Fruit fly (Drosophila melanogaster) whole organism, embryonic: Measurements from ENCODE around the gene CG15641.

ENCODE experiments used
- Bdp1 ChIP-seq: fragments of 200-800 bp; sonication (Bioruptor generic); optimal IDR thresholded peaks from 3 replicates; lab custom pipeline; 2016; ENCODE audit warnings: missing biosample characterization, missing genetic modification characterization
- CG10209 ChIP-seq: fragments of 200-800 bp; sonication (Bioruptor generic); optimal IDR thresholded peaks from 3 replicates; lab custom pipeline; 2017; ENCODE audit warnings: missing biosample characterization, mild to moderate bottlenecking, missing genetic modification characterization, missing genetic modification reagents
- CG11085 ChIP-seq: fragments of 200-800 bp; sonication (Bioruptor generic); IDR thresholded peaks from 2 replicates; pipeline ENCODE4 v1.3.6; 2022; ENCODE audit warnings: missing biosample characterization, missing genetic modification characterization
- CG12659 ChIP-seq: fragments of 200-800 bp; sonication (Bioruptor generic); optimal IDR thresholded peaks from 3 replicates; lab custom pipeline; 2017; ENCODE audit warnings: mild to moderate bottlenecking, missing biosample characterization, missing genetic modification reagents, missing genetic modification characterization
- CG15479 ChIP-seq: fragments of 200-800 bp; sonication (Bioruptor generic); optimal IDR thresholded peaks from 3 replicates; lab custom pipeline; 2019; ENCODE audit warnings: missing biosample characterization, mild to moderate bottlenecking, missing genetic modification characterization, moderate library complexity
- CG17328 ChIP-seq: fragments of 200-800 bp; sonication (Bioruptor generic); IDR thresholded peaks from 2 replicates; pipeline ENCODE4 v1.3.6; 2022; ENCODE audit warnings: missing biosample characterization, missing genetic modification characterization
- CG17612 ChIP-seq: fragments of 200-800 bp; sonication (Bioruptor generic); IDR thresholded peaks from 2 replicates; pipeline ENCODE4 v1.3.6; 2022; ENCODE audit warnings: missing biosample characterization, missing genetic modification characterization
- CG2116 ChIP-seq: fragments of 200-800 bp; sonication (Bioruptor generic); optimal IDR thresholded peaks from 3 replicates; lab custom pipeline; 2018; ENCODE audit warnings: missing biosample characterization, mild to moderate bottlenecking, missing genetic modification characterization
- CG2199 ChIP-seq: fragments of 200-800 bp; sonication (Bioruptor generic); IDR thresholded peaks from 3 replicates; pipeline ENCODE4 v1.3.6; 2022; ENCODE audit warnings: missing biosample characterization, missing genetic modification characterization
- CG2889 ChIP-seq: fragments of 200-800 bp; sonication (Bioruptor generic); IDR thresholded peaks from 3 replicates; pipeline ENCODE4 v1.3.6; 2022; ENCODE audit warnings: missing biosample characterization, missing genetic modification characterization
- CG32532 ChIP-seq: fragments of 200-800 bp; sonication (Bioruptor generic); IDR thresholded peaks from 2 replicates; pipeline ENCODE4 v1.3.6; 2022; ENCODE audit warnings: missing biosample characterization, missing genetic modification characterization
- CG3281 ChIP-seq: fragments of 200-800 bp; sonication (Bioruptor generic); optimal IDR thresholded peaks from 3 replicates; lab custom pipeline; 2017; ENCODE audit warnings: missing biosample characterization, mild to moderate bottlenecking, missing genetic modification characterization
- CG3847 ChIP-seq: fragments of 200-800 bp; sonication (Bioruptor generic); IDR thresholded peaks from 2 replicates; pipeline ENCODE4 v1.3.6; 2022; ENCODE audit warnings: missing biosample characterization, missing genetic modification characterization
- CG4617 ChIP-seq: fragments of 200-800 bp; sonication (Bioruptor generic); optimal IDR thresholded peaks from 3 replicates; lab custom pipeline; 2016; ENCODE audit warnings: missing biosample characterization, missing genetic modification characterization, borderline replicate concordance
- CG6654 ChIP-seq: fragments of 200-800 bp; sonication (Bioruptor generic); optimal IDR thresholded peaks from 2 replicates; lab custom pipeline; 2017; ENCODE audit warnings: missing biosample characterization, mild to moderate bottlenecking, missing genetic modification characterization
- CG6854 ChIP-seq: fragments of 200-800 bp; sonication (Bioruptor generic); optimal IDR thresholded peaks from 3 replicates; lab custom pipeline; 2017; ENCODE audit warnings: missing biosample characterization, mild to moderate bottlenecking, missing genetic modification characterization
- CG7271 ChIP-seq: fragments of 200-800 bp; sonication (Bioruptor generic); optimal IDR thresholded peaks from 2 replicates; lab custom pipeline; 2018; ENCODE audit warnings: missing biosample characterization, mild to moderate bottlenecking, missing genetic modification characterization, moderate library complexity
- CG8089 ChIP-seq: fragments of 200-800 bp; sonication (Bioruptor generic); optimal IDR thresholded peaks from 3 replicates; lab custom pipeline; 2016; ENCODE audit warnings: missing biosample characterization, missing genetic modification characterization
- CG8290 ChIP-seq, 3 experiments: fragments of 200-800 bp; sonication (Bioruptor generic); optimal IDR thresholded peaks; 2 replicates each; lab custom pipeline; 2016 to 2019; ENCODE audit warnings: missing biosample characterization in 3 of 3, missing genetic modification characterization in 3 of 3, mild to moderate bottlenecking in 2 of 3, moderate library complexity in 1 of 3
- Dfd ChIP-seq, 2 experiments: fragments of >200 bp; optimal IDR thresholded peaks; 2 replicates each; lab custom pipeline; 2017; ENCODE audit warnings: missing biosample characterization in 2 of 2, missing genetic modification characterization in 2 of 2
- Dref ChIP-seq: fragments of 200-800 bp; sonication (Bioruptor generic); IDR thresholded peaks from 2 replicates; pipeline ENCODE4 v1.3.6; 2022; ENCODE audit warnings: missing biosample characterization, missing genetic modification characterization
- Gsc ChIP-seq: fragments of 200-800 bp; sonication (Bioruptor generic); IDR thresholded peaks from 2 replicates; pipeline ENCODE4 v1.3.6; 2022; ENCODE audit warnings: missing biosample characterization, missing genetic modification characterization
- HHEX ChIP-seq: fragments of 200-800 bp; sonication (Bioruptor generic); optimal IDR thresholded peaks from 3 replicates; lab custom pipeline; 2017; ENCODE audit warnings: missing biosample characterization, mild to moderate bottlenecking, missing genetic modification characterization, missing genetic modification reagents
- Hmx ChIP-seq: fragments of 200-800 bp; sonication (Bioruptor generic); optimal IDR thresholded peaks from 2 replicates; lab custom pipeline; 2016; ENCODE audit warnings: missing biosample characterization, missing genetic modification characterization
- Mad ChIP-seq: fragments of 200-800 bp; sonication (Bioruptor generic); optimal IDR thresholded peaks from 2 replicates; lab custom pipeline; 2016; ENCODE audit warnings: missing biosample characterization, missing genetic modification characterization
- NC2β ChIP-seq: fragments of 200-800 bp; sonication (Bioruptor generic); optimal IDR thresholded peaks from 2 replicates; lab custom pipeline; 2016; ENCODE audit warnings: missing biosample characterization, missing genetic modification characterization
- YL-1 ChIP-seq: fragments of 200-800 bp; sonication (Bioruptor generic); optimal IDR thresholded peaks from 3 replicates; lab custom pipeline; 2017; ENCODE audit warnings: missing biosample characterization, mild to moderate bottlenecking, missing genetic modification characterization
- ab ChIP-seq: fragments of 200-800 bp; sonication (Bioruptor generic); optimal IDR thresholded peaks from 2 replicates; lab custom pipeline; 2016; ENCODE audit warnings: missing biosample characterization, missing genetic modification characterization
- aop ChIP-seq: fragments of 200-800 bp; sonication (Bioruptor generic); IDR thresholded peaks from 2 replicates; pipeline ENCODE4 v1.3.6; 2022; ENCODE audit warnings: missing biosample characterization, missing genetic modification characterization
- ara ChIP-seq: fragments of 200-800 bp; sonication (Bioruptor generic); IDR thresholded peaks from 2 replicates; pipeline ENCODE4 v1.3.6; 2022; ENCODE audit warnings: missing biosample characterization, missing genetic modification characterization
- ato ChIP-seq: fragments of 200-800 bp; sonication (Bioruptor generic); IDR thresholded peaks from 2 replicates; pipeline ENCODE4 v1.3.6; 2022; ENCODE audit warnings: missing biosample characterization, missing genetic modification characterization; ENCODE audit not compliant: partially characterized antibody
- bowl ChIP-seq: fragments of 200-800 bp; sonication (Bioruptor generic); IDR thresholded peaks from 2 replicates; pipeline ENCODE4 v1.3.6; 2022; ENCODE audit warnings: missing biosample characterization, missing genetic modification characterization
- cad ChIP-seq: fragments of >200 bp; optimal IDR thresholded peaks from 2 replicates; lab custom pipeline; 2017; ENCODE audit warnings: missing biosample characterization, missing genetic modification characterization
- cg ChIP-seq: fragments of 200-800 bp; sonication (Bioruptor generic); optimal IDR thresholded peaks from 3 replicates; lab custom pipeline; 2019; ENCODE audit warnings: missing biosample characterization, mild to moderate bottlenecking, missing genetic modification characterization, moderate library complexity
- da ChIP-seq: fragments of 200-800 bp; sonication (Bioruptor generic); optimal IDR thresholded peaks from 2 replicates; lab custom pipeline; 2016; ENCODE audit warnings: missing biosample characterization, missing genetic modification characterization
- dm ChIP-seq: fragments of 200-800 bp; sonication (Bioruptor generic); optimal IDR thresholded peaks from 3 replicates; lab custom pipeline; 2016; ENCODE audit warnings: missing biosample characterization, missing genetic modification characterization
- dysf ChIP-seq: fragments of 200-800 bp; sonication (Bioruptor generic); IDR thresholded peaks from 3 replicates; pipeline ENCODE4 v1.3.6; 2022; ENCODE audit warnings: missing biosample characterization, missing genetic modification characterization
- esg ChIP-seq: fragments of 200-800 bp; sonication (Bioruptor generic); conservative IDR thresholded peaks from 2 replicates; pipeline ENCODE4 v1.3.6; 2022; ENCODE audit warnings: missing biosample characterization, missing genetic modification characterization
- fu2 ChIP-seq: fragments of 200-800 bp; sonication (Bioruptor generic); optimal IDR thresholded peaks from 2 replicates; lab custom pipeline; 2016; ENCODE audit warnings: missing biosample characterization, missing genetic modification characterization
- gce ChIP-seq: fragments of 200-800 bp; sonication (Bioruptor generic); IDR thresholded peaks from 3 replicates; pipeline ENCODE4 v1.3.6; 2022; ENCODE audit warnings: missing biosample characterization, missing genetic modification characterization
- hb ChIP-seq: fragments of 200-800 bp; sonication (Bioruptor generic); IDR thresholded peaks from 3 replicates; pipeline ENCODE4 v1.3.6; 2022; ENCODE audit warnings: missing biosample characterization, missing genetic modification characterization; ENCODE audit not compliant: partially characterized antibody
- hth ChIP-seq: fragments of >200 bp; optimal IDR thresholded peaks from 2 replicates; lab custom pipeline; 2017; ENCODE audit warnings: inconsistent platforms
- lilli ChIP-seq: fragments of 200-800 bp; sonication (Bioruptor generic); optimal IDR thresholded peaks from 3 replicates; lab custom pipeline; 2016; ENCODE audit warnings: missing biosample characterization, missing genetic modification characterization
- maf-S ChIP-seq: fragments of 200-800 bp; sonication (Bioruptor generic); optimal IDR thresholded peaks from 2 replicates; lab custom pipeline; 2016; ENCODE audit warnings: missing biosample characterization, missing genetic modification characterization
- mam ChIP-seq: fragments of 200-800 bp; sonication (Bioruptor generic); optimal IDR thresholded peaks from 3 replicates; lab custom pipeline; 2016; ENCODE audit warnings: missing biosample characterization, missing genetic modification characterization
- prd ChIP-seq, 3 experiments: fragments of >200 bp in 2 of 3; fragments of 200-800 bp in 1 of 3; sonication (Bioruptor generic) in 1 of 3; optimal IDR thresholded peaks in 2 of 3; IDR thresholded peaks in 1 of 3; 2 replicates in 2 of 3; 3 replicates in 1 of 3; pipeline versions ENCODE4 v1.3.6 to Lab custom; 2017 to 2022; ENCODE audit warnings: missing biosample characterization in 1 of 3, missing genetic modification characterization in 1 of 3
- sc ChIP-seq, 3 experiments: fragments of >200 bp in 2 of 3; fragments of 200-800 bp in 1 of 3; sonication (Bioruptor generic) in 1 of 3; optimal IDR thresholded peaks; 2 replicates in 2 of 3; 3 replicates in 1 of 3; lab custom pipeline; 2017; ENCODE audit warnings: mild to moderate bottlenecking in 1 of 3, missing biosample characterization in 1 of 3, missing genetic modification characterization in 1 of 3, missing genetic modification reagents in 1 of 3
- sima ChIP-seq: fragments of 200-800 bp; sonication (Bioruptor generic); optimal IDR thresholded peaks from 2 replicates; lab custom pipeline; 2016; ENCODE audit warnings: missing biosample characterization, missing genetic modification characterization
- sob ChIP-seq: fragments of 200-800 bp; sonication (Bioruptor generic); IDR thresholded peaks from 2 replicates; pipeline ENCODE4 v1.3.6; 2022; ENCODE audit warnings: missing biosample characterization, missing genetic modification characterization
- tx ChIP-seq: fragments of 200-800 bp; sonication (Bioruptor generic); optimal IDR thresholded peaks from 2 replicates; lab custom pipeline; 2016; ENCODE audit warnings: missing biosample characterization, missing genetic modification characterization
- usp ChIP-seq: fragments of >200 bp; optimal IDR thresholded peaks from 2 replicates; lab custom pipeline; 2017; ENCODE audit warnings: missing biosample characterization, missing genetic modification characterization

CG15641 gene

dm6 chrX:15453121-15453520 is 14.6 kb upstream of the CG15641 start, which contains the start of gene CG11655 (continued):
- TF ChIP-seq CG17328 (GFP tag; lab: Robert Waterston, UW) (0 out of 2 replicates have a peak, but pooled peaks have one; percentile 46), HHEX (GFP tag; lab: Kevin White, UChicago) (no peak), CG3847 (no peak), sc (optimal IDR thresholded peaks at IDR 0.05; lab: Kevin White, UChicago) (no peak), sc (GFP tag; optimal IDR thresholded peaks at IDR 0.05; lab: Kevin White, UChicago) (no peak), NC2β (GFP tag; lab: Kevin White, UChicago) (no peak), Gsc (no peak), CG12659 (GFP tag; lab: Kevin White, UChicago) (peak; percentile 29), ato (GFP tag; lab: Robert Waterston, UW) (no peak), aop (no peak), dm (GFP tag; lab: Kevin White, UChicago) (peak; percentile 9), dysf (peak; percentile 41; the same call in 1 of the 3 replicates), fu2 (GFP tag; lab: Kevin White, UChicago) (no peak), sima (GFP tag; lab: Kevin White, UChicago) (no peak), CG6854 (no peak), CG6654 (no peak), bowl (GFP tag; lab: Robert Waterston, UW) (no peak), usp (GFP tag; lab: Kevin White, UChicago) (no peak), prd (optimal IDR thresholded peaks at IDR 0.05; lab: Kevin White, UChicago) (no peak), prd (GFP tag; IDR thresholded peaks at IDR 0.05; lab: Robert Waterston, UW) (peak; percentile 69; the same call in 2 of the 3 replicates), ab (no peak), Hmx (GFP tag; lab: Kevin White, UChicago) (no peak), mam (GFP tag; lab: Kevin White, UChicago) (no peak), hb (no peak), ara (peak; percentile 47; the same call in 1 of the 2 replicates), Mad (GFP tag; lab: Kevin White, UChicago) (no peak), lilli (GFP tag; lab: Kevin White, UChicago) (peak; percentile 33), CG15479 (GFP tag; lab: Kevin White, UChicago) (peak; percentile 54), da (GFP tag; lab: Kevin White, UChicago) (no peak), CG11085 (GFP tag; lab: Robert Waterston, UW) (no peak), gce (no peak), CG10209 (GFP tag; lab: Kevin White, UChicago) (no peak), cg (GFP tag; lab: Kevin White, UChicago) (no peak), tx (GFP tag; lab: Kevin White, UChicago) (no peak), hth (lab: Kevin White, UChicago) (no peak), Dref (GFP tag; lab: Robert Waterston, UW) (0 out of 2 replicates have a peak, but pooled peaks have one; percentile 23), CG8290 (GFP tag; optimal IDR thresholded peaks at IDR 0.05; lab: Kevin White, UChicago) (no peak), CG8290 (tag; optimal IDR thresholded peaks at IDR 0.05; lab: Kevin White, UChicago) (no peak), Dfd (GFP tag; optimal IDR thresholded peaks at IDR 0.05; lab: Kevin White, UChicago) (no peak), CG32532 (GFP tag; lab: Robert Waterston, UW) (0 out of 2 replicates have a peak, but pooled peaks have one; percentile 16), CG3281 (no peak), CG2889 (GFP tag; lab: Robert Waterston, UW) (no peak), CG4617 (GFP tag; lab: Kevin White, UChicago) (no peak), maf-S (no peak), sob (GFP tag; lab: Robert Waterston, UW) (peak; percentile 23; the same call in 1 of the 2 replicates), esg (GFP tag; lab: Robert Waterston, UW) (peak; percentile 30; the same call in 1 of the 2 replicates), Bdp1 (GFP tag; lab: Kevin White, UChicago) (no peak), cad (no peak), YL-1 (GFP tag; lab: Kevin White, UChicago) (no peak), CG2116 (GFP tag; lab: Kevin White, UChicago) (no peak), CG17612 (no peak), CG7271 (tag; lab: Kevin White, UChicago) (no peak), CG2199 (GFP tag; lab: Robert Waterston, UW) (no peak), CG8089 (GFP tag; lab: Kevin White, UChicago) (no peak)
